Worm (Caenorhabditis elegans) whole organism, L4 larva: ENCODE measurements around the gene col-40.

ENCODE experiments used
- daf-8 ChIP-seq: fragments of 200-800 bp; sonication (Bioruptor generic); IDR thresholded peaks from 2 replicates; pipeline ENCODE4 v1.3.6; 2022; ENCODE audit warnings: missing genetic modification characterization, missing compliant biosample characterization
- dmd-9 ChIP-seq: fragments of 200-800 bp; sonication (Bioruptor generic); IDR thresholded peaks from 2 replicates; pipeline ENCODE4 v1.3.6; 2022; ENCODE audit warnings: missing genetic modification reagents, missing genetic modification characterization, missing compliant biosample characterization
- dpl-1 ChIP-seq: fragments of 150-350 bp; optimal IDR thresholded peaks from 2 replicates; lab custom pipeline; 2014; ENCODE audit warnings: missing biosample characterization, missing genetic modification reagents, missing genetic modification characterization
- fkh-10 ChIP-seq: fragments of 150-350 bp; optimal IDR thresholded peaks from 2 replicates; lab custom pipeline; 2014; ENCODE audit warnings: missing biosample characterization, missing genetic modification reagents, missing genetic modification characterization
- lin-13 ChIP-seq: fragments of 150-350 bp; optimal IDR thresholded peaks from 2 replicates; lab custom pipeline; 2014; ENCODE audit warnings: missing biosample characterization, missing genetic modification reagents, missing genetic modification characterization
- lin-29 ChIP-seq: fragments of 200-800 bp; sonication (Bioruptor generic); IDR thresholded peaks from 2 replicates; pipeline ENCODE4 v1.3.6; 2022; ENCODE audit warnings: missing genetic modification reagents, missing genetic modification characterization, missing compliant biosample characterization
- nhr-237 ChIP-seq: sonication (generic microtip); optimal IDR thresholded peaks from 2 replicates; lab custom pipeline; 2017; ENCODE audit warnings: missing biosample characterization, missing genetic modification characterization
- pha-4 ChIP-seq, 2 experiments: fragments of 150-350 bp in 1 of 2; fragments of 200-800 bp in 1 of 2; sonication (Bioruptor generic) in 1 of 2; IDR thresholded peaks in 1 of 2; optimal IDR thresholded peaks in 1 of 2; 2 replicates each; pipeline versions ENCODE4 v1.3.6 to Lab custom; 2014 to 2022; ENCODE audit warnings: missing genetic modification characterization in 2 of 2, missing genetic modification reagents in 2 of 2, missing biosample characterization in 1 of 2, missing compliant biosample characterization in 1 of 2
- snpc-4 ChIP-seq: fragments of 150-350 bp; optimal IDR thresholded peaks from 2 replicates; lab custom pipeline; 2014; ENCODE audit warnings: missing biosample characterization, missing genetic modification characterization
- unc-130 ChIP-seq: sonication (generic microtip); optimal IDR thresholded peaks from 2 replicates; lab custom pipeline; 2016; ENCODE audit warnings: missing genetic modification reagents, missing genetic modification characterization, missing compliant biosample characterization
- ztf-7 ChIP-seq: fragments of 150-350 bp; optimal IDR thresholded peaks from 2 replicates; lab custom pipeline; 2014; ENCODE audit warnings: missing biosample characterization, missing genetic modification characterization

DNA sequence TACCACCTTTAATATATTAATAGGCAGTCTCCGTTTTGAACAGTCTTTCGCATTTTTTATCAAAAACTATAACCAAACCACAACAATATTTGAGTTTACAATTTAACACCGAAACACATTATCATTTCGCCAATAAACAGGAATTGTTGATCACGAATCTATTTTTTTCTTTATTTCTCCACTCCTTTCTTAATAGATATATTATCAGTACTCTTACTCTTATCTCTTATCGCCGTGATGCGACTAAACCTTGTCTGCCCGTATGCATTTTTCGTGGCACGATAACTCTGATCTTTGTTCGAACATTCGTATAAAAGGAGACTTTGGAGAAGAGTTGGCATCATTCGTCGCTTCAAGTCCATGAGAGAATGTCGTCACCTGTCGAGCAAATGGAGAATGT, 49.9 kb downstream of the col-40 start:
- TF ChIP-seq fkh-10 (GFP tag; lab: Kevin White, UChicago): no peak
- TF ChIP-seq snpc-4: no peak
- TF ChIP-seq unc-130 (GFP tag; lab: Kevin White, UChicago): no peak
- TF ChIP-seq daf-8 (GFP tag; lab: Robert Waterston, UW): no peak
- TF ChIP-seq dmd-9: no peak
- TF ChIP-seq lin-29 (GFP tag; lab: Robert Waterston, UW): no peak
- TF ChIP-seq dpl-1: no peak
- TF ChIP-seq lin-13 (GFP tag; lab: Kevin White, UChicago): no peak
- no peak for TF ChIP-seq ztf-7 (tag; lab: Kevin White, UChicago)
- TF ChIP-seq nhr-237: no peak
- no peak for TF ChIP-seq pha-4 (GFP tag; IDR thresholded peaks at IDR 0.05; lab: Robert Waterston, UW)
- TF ChIP-seq pha-4 (tag; optimal IDR thresholded peaks at IDR 0.05; lab: Kevin White, UChicago): no peak
